Worm (Caenorhabditis elegans): ENCODE measurements around the gene fbxa-165.

DNA sequence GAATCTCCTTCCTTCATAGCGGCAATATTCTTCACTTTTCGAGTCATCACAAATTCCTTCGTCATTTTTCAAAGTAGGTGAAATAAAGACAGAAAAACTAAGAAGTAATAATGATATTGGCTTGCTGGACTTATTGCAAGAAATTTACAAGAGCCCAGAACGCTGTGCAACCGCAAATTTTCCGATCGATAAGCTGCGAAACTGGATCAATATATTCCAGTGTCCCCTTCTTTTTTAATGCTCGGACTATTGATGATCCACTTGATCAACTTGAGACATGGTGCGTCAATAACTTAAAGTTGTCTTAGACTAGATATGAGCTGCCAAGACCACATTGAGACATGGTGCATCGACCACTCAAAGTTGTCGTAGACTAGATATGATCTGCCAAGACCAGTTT lies 10.2 kb downstream of the fbxa-165 start, which contains the start of gene bath-33:
- no peak for TF ChIP-seq him-1 (tag; optimal IDR thresholded peaks at IDR 0.05)
- TF ChIP-seq dao-5 (tag; optimal IDR thresholded peaks at IDR 0.05), result no peak
- no peak for TF ChIP-seq W03F9.2 (tag; optimal IDR thresholded peaks at IDR 0.05)
